Worm (Caenorhabditis elegans) whole organism, young adult: ENCODE results near the gene F56D6.11.

ENCODE experiments used
- F49E8.2 ChIP-seq: sonication (generic microtip); optimal IDR thresholded peaks from 3 replicates; lab custom pipeline; 2017; ENCODE audit warnings: missing genetic modification characterization, mild to moderate bottlenecking, missing compliant biosample characterization, antibody characterized with exemption, moderate library complexity; ENCODE audit not compliant: insufficient read depth
- F55B11.4 ChIP-seq: sonication (generic microtip); optimal IDR thresholded peaks from 2 replicates; lab custom pipeline; 2016; ENCODE audit warnings: missing compliant biosample characterization, missing genetic modification characterization, borderline replicate concordance; ENCODE audit not compliant: insufficient read depth
- T26A5.8 ChIP-seq: sonication (generic microtip); optimal IDR thresholded peaks from 2 replicates; lab custom pipeline; 2016; ENCODE audit warnings: missing genetic modification characterization, missing compliant biosample characterization
- ZK185.1 ChIP-seq: sonication (generic microtip); optimal IDR thresholded peaks from 2 replicates; lab custom pipeline; 2016; ENCODE audit warnings: mild to moderate bottlenecking, missing genetic modification characterization, missing compliant biosample characterization; ENCODE audit not compliant: poor library complexity, severe bottlenecking
- ceh-58 ChIP-seq: fragments of 200-800 bp; sonication (Bioruptor generic); IDR thresholded peaks from 2 replicates; pipeline ENCODE4 v1.3.6; 2022; ENCODE audit warnings: missing genetic modification characterization, missing compliant biosample characterization
- dpl-1 ChIP-seq: fragments of 150-350 bp; optimal IDR thresholded peaks from 2 replicates; lab custom pipeline; 2014; ENCODE audit warnings: missing biosample characterization, missing genetic modification reagents, missing genetic modification characterization
- efl-1 ChIP-seq: fragments of 150-350 bp; optimal IDR thresholded peaks from 2 replicates; lab custom pipeline; 2014; ENCODE audit warnings: missing biosample characterization, missing genetic modification reagents, missing genetic modification characterization
- madf-10 ChIP-seq: sonication (generic microtip); optimal IDR thresholded peaks from 2 replicates; lab custom pipeline; 2016; ENCODE audit warnings: mild to moderate bottlenecking, missing genetic modification characterization, missing compliant biosample characterization
- madf-3 ChIP-seq: fragments of 200-800 bp; sonication (Bioruptor generic); IDR thresholded peaks from 2 replicates; pipeline ENCODE4 v1.3.6; 2022; ENCODE audit warnings: missing genetic modification reagents, missing genetic modification characterization, missing compliant biosample characterization
- nfyb-1 ChIP-seq: fragments of 200-800 bp; sonication (Bioruptor generic); IDR thresholded peaks from 2 replicates; pipeline ENCODE4 v1.3.6; 2022; ENCODE audit warnings: missing genetic modification reagents, missing genetic modification characterization, missing compliant biosample characterization
- nhr-179 ChIP-seq: sonication (generic microtip); optimal IDR thresholded peaks from 2 replicates; lab custom pipeline; 2016; ENCODE audit warnings: mild to moderate bottlenecking, missing genetic modification characterization, missing compliant biosample characterization
- nhr-27 ChIP-seq: fragments of 200-800 bp; sonication (Bioruptor generic); optimal IDR thresholded peaks from 2 replicates; lab custom pipeline; 2018; ENCODE audit warnings: mild to moderate bottlenecking, missing genetic modification characterization, moderate library complexity, missing compliant biosample characterization
- rpc-1 ChIP-seq, 2 experiments: fragments of 150-350 bp in 1 of 2; sonication (generic microtip) in 1 of 2; optimal IDR thresholded peaks; 2 replicates each; lab custom pipeline; 2014 to 2018; ENCODE audit warnings: missing biosample characterization in 1 of 2, missing genetic modification characterization in 1 of 2, missing genetic modification reagents in 1 of 2, missing genotype in 1 of 2

DNA sequence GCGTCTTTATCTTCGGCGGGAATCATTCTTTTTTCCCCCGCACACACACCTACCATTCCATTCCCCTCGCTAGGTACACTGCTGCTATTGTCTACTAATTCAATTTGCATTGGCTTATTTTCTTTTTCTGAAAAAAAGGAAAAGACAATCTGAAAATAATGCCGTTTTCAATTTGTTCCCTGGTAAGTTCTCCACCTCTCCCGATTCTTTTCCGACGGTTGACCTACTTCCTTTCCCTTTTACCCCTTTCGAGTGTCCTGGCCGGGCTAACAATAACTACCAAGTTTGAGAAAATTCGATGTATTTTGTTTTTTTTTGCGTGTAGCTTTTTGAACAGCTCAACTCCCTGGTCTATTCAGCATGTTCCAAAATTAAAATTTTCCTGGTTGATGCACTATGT lies 39.0 kb downstream of the F56D6.11 start, which contains the start of gene F37C4.4:
- no peak for TF ChIP-seq ceh-58 (GFP tag; lab: Robert Waterston, UW)
- TF ChIP-seq rpc-1 (optimal IDR thresholded peaks at IDR 0.05; lab: Kevin White, UChicago), result no peak
- no peak for TF ChIP-seq rpc-1 (tag; optimal IDR thresholded peaks at IDR 0.05; lab: Kevin White, UChicago)
- no peak for TF ChIP-seq F55B11.4 (tag; lab: Kevin White, UChicago)
- TF ChIP-seq F49E8.2, result no peak
- TF ChIP-seq madf-10 (tag; lab: Kevin White, UChicago), result no peak
- no peak for TF ChIP-seq efl-1 (GFP tag; lab: Kevin White, UChicago)
- TF ChIP-seq nfyb-1 (GFP tag; lab: Robert Waterston, UW), result no peak
- no peak for TF ChIP-seq madf-3 (GFP tag; lab: Robert Waterston, UW)
- TF ChIP-seq ZK185.1 (tag; lab: Kevin White, UChicago), result no peak
- TF ChIP-seq nhr-179 (tag; lab: Kevin White, UChicago), result no peak
- TF ChIP-seq nhr-27 (tag; lab: Kevin White, UChicago), result no peak
- no peak for TF ChIP-seq T26A5.8 (tag; lab: Kevin White, UChicago)
- TF ChIP-seq dpl-1 (GFP tag; lab: Kevin White, UChicago), result no peak
